Worm (Caenorhabditis elegans) whole organism, L1 larva: ENCODE measurements around the gene ttbk-7.

Experiments used
- C34B4.2 ChIP-seq: sonication (generic microtip); optimal IDR thresholded peaks from 2 replicates; lab custom pipeline; 2017; ENCODE audit warnings: mild to moderate bottlenecking, missing genetic modification characterization, missing compliant biosample characterization
- blmp-1 ChIP-seq: fragments of 150-350 bp; optimal IDR thresholded peaks from 2 replicates; lab custom pipeline; 2014; ENCODE audit warnings: missing biosample characterization, missing genetic modification characterization
- ceh-82 ChIP-seq, 3 experiments: fragments of 150-350 bp in 1 of 3; sonication (generic microtip) in 2 of 3; optimal IDR thresholded peaks; 2 replicates each; lab custom pipeline; 2014 to 2017; ENCODE audit warnings: missing biosample characterization in 3 of 3, missing genetic modification characterization in 3 of 3
- efl-1 ChIP-seq, 4 experiments: fragments of 150-350 bp; optimal IDR thresholded peaks in 3 of 4; peaks in 1 of 4; 1 replicate in 1 of 4; 2 replicates in 3 of 4; lab custom pipeline; 2014; ENCODE audit warnings: missing biosample characterization in 2 of 4, missing genetic modification characterization in 2 of 4, missing genetic modification reagents in 2 of 4
- elt-2 ChIP-seq: sonication (generic microtip); optimal IDR thresholded peaks from 2 replicates; lab custom pipeline; 2016; ENCODE audit warnings: missing genetic modification characterization, mild to moderate bottlenecking, inconsistent platforms, missing compliant biosample characterization, missing genetic modification reagents
- grh-1 ChIP-seq: fragments of 200-800 bp; sonication (Bioruptor generic); IDR thresholded peaks from 2 replicates; pipeline ENCODE4 v1.3.6; 2022; ENCODE audit warnings: missing genetic modification reagents, missing genetic modification characterization, missing compliant biosample characterization
- irx-1 ChIP-seq: sonication (generic microtip); optimal IDR thresholded peaks from 2 replicates; lab custom pipeline; 2016; ENCODE audit warnings: missing genetic modification characterization, missing compliant biosample characterization
- jun-1 ChIP-seq: fragments of 150-350 bp; optimal IDR thresholded peaks from 2 replicates; lab custom pipeline; 2014; ENCODE audit warnings: missing biosample characterization, missing genetic modification reagents, missing genetic modification characterization
- lin-14 ChIP-seq: fragments of 200-800 bp; sonication (Bioruptor generic); optimal IDR thresholded peaks from 2 replicates; lab custom pipeline; 2018; ENCODE audit warnings: mild to moderate bottlenecking, missing genetic modification characterization, moderate library complexity, missing compliant biosample characterization
- lin-35 ChIP-seq, 2 experiments: fragments of 150-350 bp; optimal IDR thresholded peaks; 2 replicates each; lab custom pipeline; 2014; ENCODE audit warnings: missing biosample characterization in 2 of 2, missing genetic modification characterization in 2 of 2, missing genetic modification reagents in 2 of 2
- lir-3 ChIP-seq: sonication (generic microtip); optimal IDR thresholded peaks from 2 replicates; lab custom pipeline; 2016; ENCODE audit warnings: mild to moderate bottlenecking, missing genetic modification characterization, moderate library complexity, missing compliant biosample characterization; ENCODE audit not compliant: poor library complexity
- lsy-2 ChIP-seq, 2 experiments: fragments of 150-350 bp; optimal IDR thresholded peaks; 2 replicates each; lab custom pipeline; 2014; ENCODE audit warnings: missing biosample characterization in 2 of 2, missing genetic modification characterization in 2 of 2
- mef-2 ChIP-seq: fragments of 150-350 bp; optimal IDR thresholded peaks from 2 replicates; lab custom pipeline; 2014; ENCODE audit warnings: missing biosample characterization, missing genetic modification characterization
- nhr-12 ChIP-seq: sonication (generic microtip); optimal IDR thresholded peaks from 2 replicates; lab custom pipeline; 2017; ENCODE audit warnings: missing biosample characterization, missing genetic modification characterization
- nhr-20 ChIP-seq: sonication (generic microtip); optimal IDR thresholded peaks from 2 replicates; lab custom pipeline; 2016; ENCODE audit warnings: mild to moderate bottlenecking, missing genetic modification characterization, missing compliant biosample characterization
- nhr-77 ChIP-seq: fragments of 150-350 bp; optimal IDR thresholded peaks from 2 replicates; lab custom pipeline; 2014; ENCODE audit warnings: missing biosample characterization, missing genetic modification characterization
- nhr-85 ChIP-seq: sonication (generic microtip); peaks from one replicate; lab custom pipeline; 2016; ENCODE audit warnings: missing genetic modification characterization, inconsistent platforms, missing compliant biosample characterization
- swsn-7 ChIP-seq: sonication (generic microtip); optimal IDR thresholded peaks from 2 replicates; lab custom pipeline; 2016; ENCODE audit warnings: missing genetic modification characterization, missing compliant biosample characterization
- unc-30 ChIP-seq: sonication (generic microtip); optimal IDR thresholded peaks from 2 replicates; lab custom pipeline; 2017; ENCODE audit warnings: missing biosample characterization, missing genetic modification characterization
- unc-86 ChIP-seq: sonication (generic microtip); optimal IDR thresholded peaks from 2 replicates; lab custom pipeline; 2016; ENCODE audit warnings: missing genetic modification characterization, missing compliant biosample characterization
- zag-1 ChIP-seq: fragments of 150-350 bp; optimal IDR thresholded peaks from 2 replicates; lab custom pipeline; 2014; ENCODE audit warnings: missing biosample characterization, missing genetic modification characterization
- ztf-11 ChIP-seq, 2 experiments: sonication (generic microtip); optimal IDR thresholded peaks; 2 replicates each; lab custom pipeline; 2016 to 2017; ENCODE audit warnings: missing genetic modification characterization in 2 of 2, missing biosample characterization in 1 of 2, missing compliant biosample characterization in 1 of 2

Gene ttbk-7

DNA sequence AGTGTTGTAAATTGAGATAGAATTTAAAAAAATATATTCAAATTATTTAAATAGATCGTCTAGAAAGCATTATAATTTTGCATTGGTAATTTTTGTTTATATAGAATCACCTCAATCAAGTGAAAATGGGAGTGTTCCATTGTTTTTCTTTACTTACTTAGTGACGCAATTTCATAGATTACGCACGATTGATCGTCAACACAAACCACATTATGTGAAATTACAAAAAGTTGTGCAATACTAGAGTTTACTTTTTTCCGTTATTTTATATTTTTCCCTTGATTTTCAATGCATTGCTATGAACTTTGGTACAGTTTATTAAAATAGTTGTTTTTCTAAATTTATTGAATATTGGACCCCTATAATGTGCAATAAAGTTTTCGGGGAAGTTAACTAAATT is 43.8 kb upstream of the ttbk-7 start, which contains the start of gene T16G1.5:
Gene T16G1.5 (minus strand): TSS at position 119 of the 400 bp plus-strand sequence.
- TF ChIP-seq efl-1 (optimal IDR thresholded peaks at IDR 0.05; lab: Kevin White, UChicago) = no peak
- peak in 1 of 2 experiments; percentile 41 for TF ChIP-seq efl-1 (GFP tag; optimal IDR thresholded peaks at IDR 0.05 in 1 of 2; lab: Kevin White, UChicago)
- TF ChIP-seq ceh-82 (tag; optimal IDR thresholded peaks at IDR 0.05; lab: Kevin White, UChicago) = no peak
- TF ChIP-seq, all 84 proteins: peak for 1

DNA sequence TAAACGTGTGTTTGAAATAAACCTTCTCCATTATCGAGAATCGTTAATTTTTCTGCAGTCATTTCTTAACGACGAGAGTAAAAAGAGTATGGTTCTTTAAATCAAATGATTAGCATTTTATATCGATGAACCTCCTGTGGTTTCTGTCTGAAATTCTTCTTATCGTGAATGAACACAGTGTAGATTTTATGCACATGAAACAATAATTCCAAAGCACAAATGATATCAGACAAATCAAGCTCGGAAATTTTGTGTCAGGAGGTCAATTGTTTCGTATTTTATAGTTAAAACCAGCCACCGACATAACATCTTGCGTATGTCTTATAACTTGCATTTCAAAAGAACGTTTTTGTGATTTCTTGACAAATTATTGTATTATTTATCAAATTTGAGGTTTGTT is 41.4 kb upstream of the ttbk-7 start, which contains the start of gene T16G1.6:
Gene T16G1.6 (minus strand): TSS at position 77 of the 400 bp plus-strand sequence.
- TF ChIP-seq lin-35 (GFP tag; optimal IDR thresholded peaks at IDR 0.05; lab: Kevin White, UChicago) (peak in 1 of 2 experiments; percentile 17), lin-14 (GFP tag; lab: Kevin White, UChicago) (peak; percentile 4), ztf-11 (tag; optimal IDR thresholded peaks at IDR 0.05; lab: Kevin White, UChicago) (no peak), efl-1 (optimal IDR thresholded peaks at IDR 0.05; lab: Kevin White, UChicago) (no peak), efl-1 (GFP tag; optimal IDR thresholded peaks at IDR 0.05 in 1 of 2; lab: Kevin White, UChicago) (no peak), irx-1 (tag; lab: Kevin White, UChicago) (no peak), unc-30 (tag; lab: Kevin White, UChicago) (no peak), lsy-2 (tag; optimal IDR thresholded peaks at IDR 0.05; lab: Kevin White, UChicago) (no peak), nhr-77 (no peak), nhr-20 (tag; lab: Kevin White, UChicago) (peak; percentile 56), elt-2 (tag; lab: Kevin White, UChicago) (peak; percentile 82)

- TF ChIP-seq efl-1 (optimal IDR thresholded peaks at IDR 0.05; lab: Kevin White, UChicago) (no peak), efl-1 (GFP tag; optimal IDR thresholded peaks at IDR 0.05 in 1 of 2; lab: Kevin White, UChicago) (peak in 1 of 2 experiments; percentile 59), lin-14 (GFP tag; lab: Kevin White, UChicago) (peak; percentile 30), nhr-20 (tag; lab: Kevin White, UChicago) (peak; percentile 85), irx-1 (tag; lab: Kevin White, UChicago) (no peak), lin-35 (GFP tag; optimal IDR thresholded peaks at IDR 0.05; lab: Kevin White, UChicago) (peak in 1 of 2 experiments; percentile 42), unc-86 (no peak), nhr-12 (tag; lab: Kevin White, UChicago) (no peak), elt-2 (tag; lab: Kevin White, UChicago) (peak; percentile 87)
Measured at ce11 chrV:12934976-12935375, 39.3 kb upstream of the ttbk-7 start, which contains the start of gene T16G1.7. T16G1.7 (minus strand) TSS chrV:12935112.

DNA sequence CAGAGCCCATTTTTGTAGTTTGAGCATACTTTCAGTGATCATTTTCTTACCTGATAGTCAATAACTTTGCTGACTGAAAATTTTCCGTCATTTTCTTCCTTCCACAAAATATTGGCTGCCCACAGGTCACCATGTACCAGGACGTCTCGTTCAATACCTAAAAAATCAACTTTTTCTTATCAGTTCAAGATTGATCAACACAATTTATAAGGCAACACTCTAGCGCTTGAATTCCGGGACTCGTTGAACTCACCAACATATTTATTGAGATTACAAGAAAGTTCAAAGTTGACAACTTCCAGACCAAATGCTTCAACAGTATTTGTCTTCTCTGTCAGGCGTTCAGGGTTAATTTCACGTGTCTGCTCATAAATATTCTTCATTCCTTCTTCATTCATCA is 38.0 kb upstream of the ttbk-7 start:
- TF ChIP-seq swsn-7 (tag; lab: Kevin White, UChicago) (no peak), elt-2 (tag; lab: Kevin White, UChicago) (peak; percentile 37), nhr-85 (peak; percentile 28), lir-3 (tag; lab: Kevin White, UChicago) (no peak), C34B4.2 (tag; lab: Kevin White, UChicago) (no peak), jun-1 (tag; lab: Kevin White, UChicago) (no peak), efl-1 (optimal IDR thresholded peaks at IDR 0.05; lab: Kevin White, UChicago) (no peak), efl-1 (GFP tag; optimal IDR thresholded peaks at IDR 0.05 in 1 of 2; lab: Kevin White, UChicago) (peak in 1 of 2 experiments; percentile 2)

- TF ChIP-seq blmp-1 (tag; lab: Kevin White, UChicago) (peak; percentile 97), mef-2 (no peak)
Measured at ce11 chrV:12928929-12929532, 33.4 kb upstream of the ttbk-7 start, which contains the start of gene T16G1.2. T16G1.2 (plus strand) TSS chrV:12929482.

DNA sequence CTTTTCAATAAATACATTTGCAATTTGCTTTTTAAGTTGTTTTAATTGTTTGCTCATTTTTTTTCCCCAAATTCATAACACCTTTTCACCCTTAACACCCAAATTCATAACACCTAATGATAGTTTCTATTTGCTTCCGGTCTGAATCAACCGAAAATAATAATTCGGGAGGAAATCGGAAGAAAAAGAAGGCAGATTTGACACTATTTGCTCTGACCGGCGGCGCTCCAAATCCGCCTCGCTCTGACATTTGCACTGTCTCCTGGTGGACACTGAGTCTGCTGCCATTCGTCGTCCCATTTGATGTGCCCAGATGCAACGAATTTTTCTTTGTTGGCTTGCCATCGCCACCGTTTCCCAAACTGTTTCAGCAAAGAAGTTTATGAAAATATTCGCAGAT is 28.5 kb upstream of the ttbk-7 start, which contains the start of gene pqn-67:
Gene pqn-67 (plus strand): TSS at position 301 of the 400 bp plus-strand sequence.
- TF ChIP-seq grh-1 = no peak
- no peak for TF ChIP-seq efl-1 (optimal IDR thresholded peaks at IDR 0.05; lab: Kevin White, UChicago)
- TF ChIP-seq efl-1 (GFP tag; optimal IDR thresholded peaks at IDR 0.05 in 1 of 2; lab: Kevin White, UChicago) = peak in 1 of 2 experiments; percentile 12
- TF ChIP-seq, all 84 proteins: peak for 1

ce11 chrV:12922308-12922707 is 26.6 kb upstream of the ttbk-7 start, which contains the start of gene dhrs-4:
dhrs-4 (plus strand) TSS chrV:12922608.
- TF ChIP-seq nhr-20 (tag; lab: Kevin White, UChicago) (peak; percentile 14), zag-1 (tag; lab: Kevin White, UChicago) (no peak)
